Fruit fly (Drosophila melanogaster) S2 (cell line): Measurements from ENCODE around the gene SrpRbeta.

Source experiments
- CG8478 ChIP-seq: fragments of >200 bp; optimal IDR thresholded peaks from 2 replicates; lab custom pipeline; 2018
- CTCF ChIP-seq, 2 experiments: fragments of >200 bp; optimal IDR thresholded peaks; 2 replicates each; lab custom pipeline; 2018

dm6 chr3L:8669087-8669486 is 50.9 kb downstream of the SrpRbeta start:
- TF ChIP-seq CG8478 (no peak), CTCF (optimal IDR thresholded peaks at IDR 0.05; lab: Kevin White, UChicago) (no peak)
